Fruit fly (Drosophila melanogaster): ENCODE results near the gene HisRS.
A peak's percentile ranks its signal among the peaks of the same experiment; 100 is the strongest.

The HisRS gene

dm6 chrX:18504948-18505597 lies 10.2 kb upstream of the HisRS start, which contains the start of gene Wnt5 (continued):
- TF ChIP-seq CG4707 (GFP tag; optimal IDR thresholded peaks at IDR 0.05), result peak; percentile 15
- no peak for TF ChIP-seq lab (GFP tag; optimal IDR thresholded peaks at IDR 0.05)
- no peak for TF ChIP-seq CG12219 (GFP tag; optimal IDR thresholded peaks at IDR 0.05)
- TF ChIP-seq PHDP (tag; optimal IDR thresholded peaks at IDR 0.05), result no peak
- TF ChIP-seq NFAT (GFP tag; IDR thresholded peaks at IDR 0.05), result no peak
- peak; percentile 52 for TF ChIP-seq run (tag; optimal IDR thresholded peaks at IDR 0.05)
- peak; percentile 68; the same call in 1 of the 2 replicates for TF ChIP-seq vvl (GFP tag; IDR thresholded peaks at IDR 0.05)
- TF ChIP-seq CG17829 (tag; optimal IDR thresholded peaks at IDR 0.05), result peak; percentile 37
- TF ChIP-seq stwl (tag; optimal IDR thresholded peaks at IDR 0.05), result peak; percentile 45
- TF ChIP-seq hth (optimal IDR thresholded peaks at IDR 0.05), result no peak
- no peak for TF ChIP-seq CG12769 (tag; optimal IDR thresholded peaks at IDR 0.05)
- peak; percentile 45 for TF ChIP-seq Bgb (GFP tag; IDR thresholded peaks at IDR 0.05; ENCODE audit: partially characterized antibody)
- TF ChIP-seq CG6689 (GFP tag; IDR thresholded peaks at IDR 0.05), result no peak
- TF ChIP-seq CG13424 (tag; optimal IDR thresholded peaks at IDR 0.05), result no peak
- peak; percentile 4 for TF ChIP-seq gfzf (GFP tag; optimal IDR thresholded peaks at IDR 0.05)
- TF ChIP-seq CG11247 (GFP tag; IDR thresholded peaks at IDR 0.05), result peak; percentile 55
- TF ChIP-seq Lpt (GFP tag; optimal IDR thresholded peaks at IDR 0.05), result no peak
- peak; percentile 43 for TF ChIP-seq YL-1 (GFP tag; optimal IDR thresholded peaks at IDR 0.05)
- peak; percentile 56 for TF ChIP-seq CG12659 (GFP tag; optimal IDR thresholded peaks at IDR 0.05)
- no peak for TF ChIP-seq Hmr (GFP tag; optimal IDR thresholded peaks at IDR 0.05)
- TF ChIP-seq pb (GFP tag; optimal IDR thresholded peaks at IDR 0.05), result no peak
- no peak for TF ChIP-seq dpn (GFP tag; optimal IDR thresholded peaks at IDR 0.05)
- no peak for TF ChIP-seq Oaz (GFP tag; IDR thresholded peaks at IDR 0.05)
- no peak for TF ChIP-seq CG13296 (GFP tag; optimal IDR thresholded peaks at IDR 0.05)
- TF ChIP-seq Dref (GFP tag; IDR thresholded peaks at IDR 0.05), result 0 out of 2 replicates have a peak, but pooled peaks have one; percentile 21
- TF ChIP-seq CrebB (tag; optimal IDR thresholded peaks at IDR 0.05), result no peak
- no peak for TF ChIP-seq CG7839 (tag; optimal IDR thresholded peaks at IDR 0.05)
- TF ChIP-seq twi (tag; optimal IDR thresholded peaks at IDR 0.05), result no peak
- peak; percentile 92 for TF ChIP-seq Deaf1 (tag; optimal IDR thresholded peaks at IDR 0.05)
- TF ChIP-seq chinmo (GFP tag; IDR thresholded peaks at IDR 0.05; ENCODE audit: partially characterized antibody), result peak; percentile 85; the same call in 3 of the 4 replicates
- no peak for TF ChIP-seq CG10147 (GFP tag; optimal IDR thresholded peaks at IDR 0.05)
- no peak for TF ChIP-seq CG3838 (GFP tag; optimal IDR thresholded peaks at IDR 0.05)
- no peak for TF ChIP-seq Atf6 (GFP tag; IDR thresholded peaks at IDR 0.05)
- TF ChIP-seq gsb-n (tag; optimal IDR thresholded peaks at IDR 0.05), result peak; percentile 62
- TF ChIP-seq oc (tag; optimal IDR thresholded peaks at IDR 0.05), result peak; percentile 10
- TF ChIP-seq D (optimal IDR thresholded peaks at IDR 0.05), result no peak
- TF ChIP-seq D (GFP tag; optimal IDR thresholded peaks at IDR 0.05), result peak; percentile 2
- TF ChIP-seq HHEX (GFP tag; optimal IDR thresholded peaks at IDR 0.05), result no peak
- peak; percentile 43; the same call in 1 of the 2 replicates for TF ChIP-seq CG13287 (GFP tag; IDR thresholded peaks at IDR 0.05; ENCODE audit: partially characterized antibody)
- TF ChIP-seq nerfin-1 (tag; optimal IDR thresholded peaks at IDR 0.05), result no peak
- peak; percentile 90 for TF ChIP-seq Jarid2 (GFP tag; optimal IDR thresholded peaks at IDR 0.05)
- TF ChIP-seq CG15073 (GFP tag; optimal IDR thresholded peaks at IDR 0.05), result no peak
- TF ChIP-seq sens (GFP tag), result peak; percentile 44
- 0 out of 2 replicates have a peak, but pooled peaks have one; percentile 14 for TF ChIP-seq E2f2 (GFP tag; IDR thresholded peaks at IDR 0.05)
- peak; percentile 40 for TF ChIP-seq CG15514 (GFP tag; optimal IDR thresholded peaks at IDR 0.05)
- no peak for TF ChIP-seq eve (GFP tag; optimal IDR thresholded peaks at IDR 0.05)
- no peak for TF ChIP-seq Blimp-1 (GFP tag; optimal IDR thresholded peaks at IDR 0.05)
- no peak for TF ChIP-seq Dad (GFP tag; optimal IDR thresholded peaks at IDR 0.05)
- peak; percentile 24 for TF ChIP-seq CG10543 (GFP tag; optimal IDR thresholded peaks at IDR 0.05)
